Fruit fly (Drosophila melanogaster): ENCODE data around the gene CG15046.

Gene CG15046

DNA sequence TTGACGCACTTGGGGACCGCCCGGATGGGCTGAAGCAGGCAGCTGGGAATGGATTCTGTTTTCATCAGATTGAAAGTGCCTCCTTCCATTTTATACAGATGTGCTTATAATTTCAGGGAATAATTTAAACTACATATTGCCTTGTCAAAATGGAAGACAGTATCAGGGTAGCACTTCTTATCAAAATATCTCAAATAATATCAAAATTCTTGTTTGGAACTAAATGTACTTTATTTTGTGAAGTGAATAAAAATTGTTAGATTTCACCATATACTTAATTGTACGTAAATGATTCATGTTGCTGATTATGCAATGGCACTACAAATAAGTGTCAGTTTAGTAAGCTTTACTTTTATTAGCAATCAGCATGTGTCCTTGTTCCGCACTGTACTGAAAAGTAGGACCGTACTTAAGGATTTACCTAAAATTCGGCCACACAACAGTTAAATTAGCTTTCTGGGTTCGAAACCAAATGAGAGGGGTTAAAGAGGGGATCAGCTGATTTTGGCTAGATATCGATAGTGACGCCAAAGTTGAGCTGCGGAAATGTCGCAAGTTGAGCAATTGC is 38.8 kb upstream of the CG15046 start, which contains the start of the genes CG15042 and CG15047:
Gene CG15042, minus strand, starts transcription at position 101 of the 568 bp plus-strand sequence.
Gene CG15047, plus strand, starts transcription at position 518 of the 568 bp plus-strand sequence.
- no peak for TF ChIP-seq Abd-B (GFP tag; optimal IDR thresholded peaks at IDR 0.05)
- no peak for TF ChIP-seq foxo (GFP tag; optimal IDR thresholded peaks at IDR 0.05)
- TF ChIP-seq sv (GFP tag; optimal IDR thresholded peaks at IDR 0.05), result no peak
- no peak for TF ChIP-seq dsf (GFP tag; optimal IDR thresholded peaks at IDR 0.05; ENCODE audit: borderline replicate concordance)
- no peak for TF ChIP-seq CG9705 (GFP tag; optimal IDR thresholded peaks at IDR 0.05)
- TF ChIP-seq dmrt93B (GFP tag; optimal IDR thresholded peaks at IDR 0.05), result no peak
- no peak for TF ChIP-seq OdsH (GFP tag; optimal IDR thresholded peaks at IDR 0.05)
- no peak for TF ChIP-seq rgr (GFP tag; optimal IDR thresholded peaks at IDR 0.05)
- no peak for TF ChIP-seq dl (GFP tag; optimal IDR thresholded peaks at IDR 0.05; ENCODE audit: insufficient read depth in 1 of 2, partially characterized antibody in 2 of 2)
- no peak for TF ChIP-seq CG32264 (GFP tag; optimal IDR thresholded peaks at IDR 0.05)
- TF ChIP-seq Hr78 (GFP tag; optimal IDR thresholded peaks at IDR 0.05), result no peak
- no peak for TF ChIP-seq usp (GFP tag; optimal IDR thresholded peaks at IDR 0.05)
- no peak for TF ChIP-seq HLH106 (tag; optimal IDR thresholded peaks at IDR 0.05)
- no peak for TF ChIP-seq Hr83 (GFP tag; optimal IDR thresholded peaks at IDR 0.05; ENCODE audit: poor library complexity, severe bottlenecking)

- TF ChIP-seq dl (GFP tag; optimal IDR thresholded peaks at IDR 0.05; ENCODE audit: insufficient read depth in 1 of 2, partially characterized antibody in 2 of 2) (no peak), Mio (GFP tag; optimal IDR thresholded peaks at IDR 0.05) (no peak), Rel (GFP tag; optimal IDR thresholded peaks at IDR 0.05) (no peak), Rel (tag; optimal IDR thresholded peaks at IDR 0.05) (no peak), psq (GFP tag; optimal IDR thresholded peaks at IDR 0.05) (no peak), h (GFP tag; optimal IDR thresholded peaks at IDR 0.05) (peak; percentile 1), lola (GFP tag; optimal IDR thresholded peaks at IDR 0.05) (no peak), Vsx2 (GFP tag; optimal IDR thresholded peaks at IDR 0.05; ENCODE audit: partially characterized antibody) (no peak), Dif (GFP tag; optimal IDR thresholded peaks at IDR 0.05; ENCODE audit: partially characterized antibody) (no peak), ey (GFP tag; optimal IDR thresholded peaks at IDR 0.05) (no peak), br (GFP tag; optimal IDR thresholded peaks at IDR 0.05) (peak; percentile 11), HLH106 (tag; optimal IDR thresholded peaks at IDR 0.05) (peak; percentile 15), tai (GFP tag; optimal IDR thresholded peaks at IDR 0.05) (no peak), CrebA (GFP tag; optimal IDR thresholded peaks at IDR 0.05; ENCODE audit: borderline replicate concordance) (no peak), Sp1 (GFP tag; optimal IDR thresholded peaks at IDR 0.05) (peak; percentile 24), N (GFP tag; optimal IDR thresholded peaks at IDR 0.05) (no peak), Abd-B (GFP tag; optimal IDR thresholded peaks at IDR 0.05) (no peak), pan (optimal IDR thresholded peaks at IDR 0.05) (no peak), OdsH (GFP tag; optimal IDR thresholded peaks at IDR 0.05) (no peak), fru (GFP tag; optimal IDR thresholded peaks at IDR 0.05) (peak; percentile 15), usp (GFP tag; optimal IDR thresholded peaks at IDR 0.05) (no peak), dmrt93B (GFP tag; optimal IDR thresholded peaks at IDR 0.05) (peak; percentile 8), CG32264 (GFP tag; optimal IDR thresholded peaks at IDR 0.05) (no peak), Hr78 (GFP tag; optimal IDR thresholded peaks at IDR 0.05) (no peak), sage (GFP tag; optimal IDR thresholded peaks at IDR 0.05) (no peak), GATAd (GFP tag; optimal IDR thresholded peaks at IDR 0.05) (no peak), Jra (GFP tag; optimal IDR thresholded peaks at IDR 0.05) (no peak), Myc (optimal IDR thresholded peaks at IDR 0.05) (no peak), Dfd (GFP tag; optimal IDR thresholded peaks at IDR 0.05) (no peak), jim (GFP tag; optimal IDR thresholded peaks at IDR 0.05) (no peak), Hr83 (GFP tag; optimal IDR thresholded peaks at IDR 0.05; ENCODE audit: poor library complexity, severe bottlenecking) (no peak), Hnf4 (GFP tag; optimal IDR thresholded peaks at IDR 0.05) (no peak), rgr (GFP tag; optimal IDR thresholded peaks at IDR 0.05) (no peak), woc (GFP tag; optimal IDR thresholded peaks at IDR 0.05) (no peak), foxo (GFP tag; optimal IDR thresholded peaks at IDR 0.05) (peak in 1 of 2 experiments; percentile 45), sv (GFP tag; optimal IDR thresholded peaks at IDR 0.05) (no peak), brk (GFP tag; optimal IDR thresholded peaks at IDR 0.05) (no peak), CG9705 (GFP tag; optimal IDR thresholded peaks at IDR 0.05) (no peak), dsf (GFP tag; optimal IDR thresholded peaks at IDR 0.05; ENCODE audit: borderline replicate concordance) (no peak)
Observed at dm6 chrX:18524594-18525266, 35.3 kb upstream of the CG15046 start.

Measured in whole organism, wandering third instar larva.